Worm (Caenorhabditis elegans): Measurements from ENCODE around the gene K12H4.6.

Gene K12H4.6

ce11 chrIII:8029487-8029886, 13.2 kb downstream of the K12H4.6 start, which contains the start of gene F44B9.8 (continued):
- TF ChIP-seq aly-2 (tag; optimal IDR thresholded peaks at IDR 0.05) (no peak), lsy-2 (tag; optimal IDR thresholded peaks at IDR 0.05) (peak; percentile 15 to 83), egl-27 (tag; optimal IDR thresholded peaks at IDR 0.05) (no peak), nhr-12 (tag; optimal IDR thresholded peaks at IDR 0.05) (no peak), F13H6.1 (tag; optimal IDR thresholded peaks at IDR 0.05) (peak; percentile 69), R02D3.7 (tag; optimal IDR thresholded peaks at IDR 0.05) (no peak), nhr-25 (tag; optimal IDR thresholded peaks at IDR 0.05) (peak; percentile 75), nhr-11 (tag; optimal IDR thresholded peaks at IDR 0.05) (no peak), zag-1 (tag; optimal IDR thresholded peaks at IDR 0.05) (no peak), fos-1 (tag; optimal IDR thresholded peaks at IDR 0.05) (peak; percentile 38), elt-3 (tag; optimal IDR thresholded peaks at IDR 0.05) (no peak), skn-1 (tag; optimal IDR thresholded peaks at IDR 0.05) (no peak), sma-3 (GFP tag; optimal IDR thresholded peaks at IDR 0.05) (peak; percentile 57), lin-39 (tag; optimal IDR thresholded peaks at IDR 0.05) (no peak), unc-39 (tag; optimal IDR thresholded peaks at IDR 0.05) (no peak), unc-62 (GFP tag; optimal IDR thresholded peaks at IDR 0.05) (no peak), ceh-16 (tag; optimal IDR thresholded peaks at IDR 0.05) (no peak), dmd-4 (tag; optimal IDR thresholded peaks at IDR 0.05) (no peak)

DNA sequence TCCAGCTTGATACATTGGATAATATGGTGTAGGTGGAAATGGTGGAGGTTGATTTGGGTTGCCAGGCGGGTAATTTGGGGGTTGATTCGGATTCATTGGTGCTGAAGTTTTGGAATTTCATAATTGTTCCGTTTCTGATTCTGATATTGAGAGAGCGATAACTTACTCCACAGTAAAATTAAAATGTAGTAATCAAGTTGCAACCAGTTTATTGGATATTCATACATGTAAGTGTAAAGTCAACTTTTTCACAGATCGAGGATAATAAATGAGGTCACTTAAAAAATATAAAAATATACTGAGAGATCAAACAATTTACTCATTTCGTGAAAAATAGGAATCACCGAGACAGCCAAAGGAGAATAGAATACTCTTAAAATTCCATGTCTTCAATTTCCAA, 14.7 kb downstream of the K12H4.6 start, which contains the start of gene mdt-30:
TSS of gene mdt-30 (minus strand) at position 101 of the 400 bp plus-strand sequence.
- no peak for TF ChIP-seq nhr-25 (tag; optimal IDR thresholded peaks at IDR 0.05)
- no peak for TF ChIP-seq dmd-4 (tag; optimal IDR thresholded peaks at IDR 0.05)
- no peak for TF ChIP-seq peb-1 (tag; optimal IDR thresholded peaks at IDR 0.05)
- TF ChIP-seq zag-1 (tag; optimal IDR thresholded peaks at IDR 0.05) = no peak
- no peak for TF ChIP-seq ztf-4 (tag; optimal IDR thresholded peaks at IDR 0.05)
- TF ChIP-seq mdl-1 (tag; optimal IDR thresholded peaks at IDR 0.05) = no peak
- no peak for TF ChIP-seq gmeb-1 (tag; optimal IDR thresholded peaks at IDR 0.05)
- no peak for TF ChIP-seq nhr-10 (tag; optimal IDR thresholded peaks at IDR 0.05)
- TF ChIP-seq alr-1 (tag; optimal IDR thresholded peaks at IDR 0.05) = no peak
- no peak for TF ChIP-seq mab-5 (tag; optimal IDR thresholded peaks at IDR 0.05)
- no peak for TF ChIP-seq crh-2 (tag; optimal IDR thresholded peaks at IDR 0.05)
- no peak for TF ChIP-seq nhr-77 (tag; optimal IDR thresholded peaks at IDR 0.05)
- TF ChIP-seq elt-3 (tag; optimal IDR thresholded peaks at IDR 0.05) = no peak
- TF ChIP-seq sem-4 (tag; optimal IDR thresholded peaks at IDR 0.05) = no peak

DNA sequence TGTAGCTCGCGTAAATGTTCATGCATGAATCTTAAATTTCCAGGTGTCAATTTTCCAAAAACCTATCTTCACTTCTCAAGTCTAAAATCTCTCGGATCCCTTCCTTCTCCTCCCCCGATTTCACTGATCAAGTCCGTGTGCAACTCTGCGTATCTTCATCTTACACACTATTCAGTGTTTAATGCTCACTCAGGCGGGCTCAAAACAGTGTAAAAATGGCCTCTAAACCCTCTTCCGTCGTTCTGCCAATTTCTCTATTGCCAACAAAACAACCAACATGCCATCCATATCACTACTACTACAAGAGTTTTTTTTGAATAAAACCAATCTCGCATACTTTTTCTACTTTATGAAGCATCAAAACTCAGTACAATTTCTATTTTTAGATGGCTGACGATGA, 20.6 kb downstream of the K12H4.6 start, which contains the start of gene F44B9.2:
TSS of gene F44B9.2 (plus strand) at position 387 of the 400 bp plus-strand sequence.
- no peak for TF ChIP-seq dmd-4 (tag; optimal IDR thresholded peaks at IDR 0.05)
- TF ChIP-seq aly-2 (tag; optimal IDR thresholded peaks at IDR 0.05) = no peak
- no peak for TF ChIP-seq fos-1 (tag; optimal IDR thresholded peaks at IDR 0.05)
- no peak for TF ChIP-seq elt-1 (tag; optimal IDR thresholded peaks at IDR 0.05)

- TF ChIP-seq egl-27 (tag; optimal IDR thresholded peaks at IDR 0.05) (no peak), zag-1 (tag; optimal IDR thresholded peaks at IDR 0.05) (peak; percentile 16), sma-9 (GFP tag; optimal IDR thresholded peaks at IDR 0.05) (peak; percentile 71), sma-9 (tag; optimal IDR thresholded peaks at IDR 0.05) (no peak), mbf-1 (tag; optimal IDR thresholded peaks at IDR 0.05) (no peak), nhr-10 (tag; optimal IDR thresholded peaks at IDR 0.05) (no peak), ceh-16 (tag; optimal IDR thresholded peaks at IDR 0.05) (peak; percentile 58), unc-55 (GFP tag; optimal IDR thresholded peaks at IDR 0.05) (peak; percentile 89), fos-1 (tag; optimal IDR thresholded peaks at IDR 0.05) (peak; percentile 72), C34F6.9 (tag; optimal IDR thresholded peaks at IDR 0.05) (peak; percentile 95), peb-1 (tag; optimal IDR thresholded peaks at IDR 0.05) (no peak), R02D3.7 (tag; optimal IDR thresholded peaks at IDR 0.05) (no peak), lsy-2 (tag; optimal IDR thresholded peaks at IDR 0.05) (peak; percentile 77 to 92), Y55F3AM.14 (GFP tag; optimal IDR thresholded peaks at IDR 0.05) (no peak), snpc-4 (tag; optimal IDR thresholded peaks at IDR 0.05) (no peak), blmp-1 (tag; optimal IDR thresholded peaks at IDR 0.05; ENCODE audit: insufficient read depth) (no peak), elt-1 (tag; optimal IDR thresholded peaks at IDR 0.05) (no peak), ztf-1 (GFP tag; conservative IDR thresholded peaks at IDR 0.05) (no peak), lin-11 (tag; optimal IDR thresholded peaks at IDR 0.05) (peak; percentile 51), ceh-82 (tag; optimal IDR thresholded peaks at IDR 0.05) (no peak), lin-39 (tag; optimal IDR thresholded peaks at IDR 0.05) (no peak), nhr-12 (tag; optimal IDR thresholded peaks at IDR 0.05) (no peak), aly-2 (tag; optimal IDR thresholded peaks at IDR 0.05) (no peak), gmeb-1 (tag; optimal IDR thresholded peaks at IDR 0.05) (peak; percentile 87), unc-62 (GFP tag; optimal IDR thresholded peaks at IDR 0.05) (no peak), elt-3 (tag; optimal IDR thresholded peaks at IDR 0.05) (no peak), mab-5 (tag; optimal IDR thresholded peaks at IDR 0.05) (peak; percentile 63), skn-1 (tag; optimal IDR thresholded peaks at IDR 0.05) (peak; percentile 44), nhr-23 (tag; optimal IDR thresholded peaks at IDR 0.05) (no peak), ZK546.5 (tag; optimal IDR thresholded peaks at IDR 0.05) (no peak), nhr-11 (tag; optimal IDR thresholded peaks at IDR 0.05) (no peak), alr-1 (tag; optimal IDR thresholded peaks at IDR 0.05) (no peak), unc-39 (tag; optimal IDR thresholded peaks at IDR 0.05) (no peak), nhr-129 (tag; optimal IDR thresholded peaks at IDR 0.05) (peak; percentile 82), sma-3 (GFP tag; optimal IDR thresholded peaks at IDR 0.05) (peak; percentile 73), nhr-21 (tag; optimal IDR thresholded peaks at IDR 0.05) (peak; percentile 58)
These were observed 21.8 kb downstream of the K12H4.6 start, which contains the start of gene lin-36 for ce11 chrIII:8020823-8021332. Gene lin-36 (minus strand): TSS chrIII:8020873.
